Worm (Caenorhabditis elegans) whole organism, young adult: ENCODE data around the gene C39B5.2.

Experiments used
- ama-1 ChIP-seq, 3 experiments: fragments of 150-350 bp in 1 of 3; sonication (generic microtip) in 2 of 3; optimal IDR thresholded peaks; 2 replicates each; lab custom pipeline; 2014 to 2018; ENCODE audit warnings: missing biosample characterization in 2 of 3, missing genetic modification characterization in 2 of 3, missing genetic modification reagents in 2 of 3
- atf-7 ChIP-seq: sonication (generic microtip); optimal IDR thresholded peaks from 2 replicates; lab custom pipeline; 2017; ENCODE audit warnings: mild to moderate bottlenecking, missing genetic modification characterization, missing compliant biosample characterization
- die-1 ChIP-seq: sonication (generic microtip); optimal IDR thresholded peaks from 2 replicates; lab custom pipeline; 2016; ENCODE audit warnings: missing genotype, mild to moderate bottlenecking, missing genetic modification characterization, missing compliant biosample characterization
- efl-1 ChIP-seq: fragments of 150-350 bp; optimal IDR thresholded peaks from 2 replicates; lab custom pipeline; 2014; ENCODE audit warnings: missing biosample characterization, missing genetic modification reagents, missing genetic modification characterization
- hmg-1.2 ChIP-seq: fragments of 200-800 bp; sonication (Bioruptor generic); IDR thresholded peaks from 2 replicates; pipeline ENCODE4 v1.3.6; 2022; ENCODE audit warnings: missing genetic modification reagents, missing genetic modification characterization, missing compliant biosample characterization
- nhr-80 ChIP-seq: sonication (generic microtip); optimal IDR thresholded peaks from 2 replicates; lab custom pipeline; 2016; ENCODE audit warnings: missing genetic modification characterization, missing compliant biosample characterization
- nhr-90 ChIP-seq: sonication (generic microtip); optimal IDR thresholded peaks from 2 replicates; lab custom pipeline; 2016; ENCODE audit warnings: missing genotype, mild to moderate bottlenecking, missing genetic modification characterization, missing compliant biosample characterization
- sea-2 ChIP-seq: fragments of 200-800 bp; sonication (Bioruptor generic); IDR thresholded peaks from 2 replicates; pipeline ENCODE4 v1.3.6; 2022; ENCODE audit warnings: missing genetic modification characterization, missing compliant biosample characterization
- snpc-4 ChIP-seq, 5 experiments: fragments of 150-350 bp in 1 of 5; sonication (generic microtip) in 4 of 5; optimal IDR thresholded peaks; 2 replicates each; lab custom pipeline; 2014 to 2018; ENCODE audit warnings: missing genetic modification characterization in 5 of 5, missing biosample characterization in 3 of 5, antibody characterized with exemption in 2 of 5, mild to moderate bottlenecking in 2 of 5, missing compliant biosample characterization in 2 of 5, missing genotype in 2 of 5, moderate library complexity in 2 of 5, missing genetic modification reagents in 1 of 5
- ztf-18 ChIP-seq: sonication (generic microtip); optimal IDR thresholded peaks from 2 replicates; lab custom pipeline; 2016; ENCODE audit warnings: missing genotype, mild to moderate bottlenecking, missing genetic modification characterization, missing compliant biosample characterization
- ztf-6 ChIP-seq: fragments of 200-800 bp; sonication (Bioruptor generic); IDR thresholded peaks from 2 replicates; pipeline ENCODE4 v1.3.6; 2022; ENCODE audit warnings: missing genetic modification reagents, missing genetic modification characterization, missing compliant biosample characterization

- TF ChIP-seq hmg-1.2 (no peak), snpc-4 (GFP tag; optimal IDR thresholded peaks at IDR 0.05; lab: Kevin White, UChicago) (no peak), snpc-4 (tag; optimal IDR thresholded peaks at IDR 0.05; lab: Kevin White, UChicago) (no peak), ztf-6 (GFP tag; lab: Robert Waterston, UW) (no peak), sea-2 (GFP tag; lab: Robert Waterston, UW) (no peak), atf-7 (tag; lab: Kevin White, UChicago) (no peak), efl-1 (no peak), nhr-80 (tag; lab: Kevin White, UChicago) (no peak), ztf-18 (no peak), die-1 (tag; lab: Kevin White, UChicago) (no peak), ama-1 (optimal IDR thresholded peaks at IDR 0.05; lab: Kevin White, UChicago) (no peak), ama-1 (GFP tag; optimal IDR thresholded peaks at IDR 0.05; lab: Kevin White, UChicago) (no peak), nhr-90 (no peak)
Measured at ce11 chrIII:2259329-2259728, 24.6 kb downstream of the C39B5.2 start.
